Fruit fly (Drosophila melanogaster) whole organism, embryonic: ENCODE results near the gene Piezo.
A peak's percentile ranks its signal among the peaks of the same experiment; 100 is the strongest.

Source experiments
- Atf3 ChIP-seq: fragments of 200-800 bp; sonication (Bioruptor generic); optimal IDR thresholded peaks from 3 replicates; lab custom pipeline; 2016; ENCODE audit warnings: missing biosample characterization, missing genetic modification characterization
- Atf6 ChIP-seq: fragments of 200-800 bp; sonication (Bioruptor generic); IDR thresholded peaks from 2 replicates; pipeline ENCODE4 v1.3.6; 2022; ENCODE audit warnings: missing biosample characterization, missing genetic modification characterization
- Awh ChIP-seq: fragments of 200-800 bp; sonication (Bioruptor generic); IDR thresholded peaks from 2 replicates; pipeline ENCODE4, ENCODE4 v1.3.6; 2022; ENCODE audit warnings: missing biosample characterization, missing genetic modification characterization
- CG1024 ChIP-seq: fragments of 200-800 bp; sonication (Bioruptor generic); IDR thresholded peaks from 2 replicates; pipeline ENCODE4 v1.3.6; 2022; ENCODE audit warnings: missing biosample characterization, missing genetic modification characterization
- CG10267 ChIP-seq: fragments of 200-800 bp; sonication (Bioruptor generic); optimal IDR thresholded peaks from 2 replicates; lab custom pipeline; 2018; ENCODE audit warnings: missing biosample characterization, mild to moderate bottlenecking, missing genetic modification characterization, moderate library complexity
- CG1233 ChIP-seq: fragments of 200-800 bp; sonication (Bioruptor generic); optimal IDR thresholded peaks from 4 replicates; lab custom pipeline; 2018; ENCODE audit warnings: missing biosample characterization, mild to moderate bottlenecking, missing genetic modification characterization
- CG12391 ChIP-seq: fragments of 200-800 bp; sonication (Bioruptor generic); optimal IDR thresholded peaks from 3 replicates; lab custom pipeline; 2018; ENCODE audit warnings: missing biosample characterization, mild to moderate bottlenecking, missing genetic modification characterization, moderate library complexity
- CG12769 ChIP-seq: fragments of 200-800 bp; sonication (Bioruptor generic); optimal IDR thresholded peaks from 2 replicates; lab custom pipeline; 2019; ENCODE audit warnings: missing biosample characterization, mild to moderate bottlenecking, missing genetic modification characterization, moderate library complexity
- CG14860 ChIP-seq: fragments of 200-800 bp; sonication (Bioruptor generic); IDR thresholded peaks from 3 replicates; pipeline ENCODE4 v1.3.6; 2022; ENCODE audit warnings: missing biosample characterization, missing genetic modification characterization; ENCODE audit not compliant: partially characterized antibody
- CG15696 ChIP-seq: fragments of 200-800 bp; sonication (Bioruptor generic); optimal IDR thresholded peaks from 2 replicates; lab custom pipeline; 2019; ENCODE audit warnings: missing biosample characterization, mild to moderate bottlenecking, missing genetic modification characterization, moderate library complexity
- CG1603 ChIP-seq: fragments of 200-800 bp; sonication (Bioruptor generic); optimal IDR thresholded peaks from 2 replicates; lab custom pipeline; 2019; ENCODE audit warnings: missing biosample characterization, mild to moderate bottlenecking, missing genetic modification characterization, moderate library complexity
- CG1792 ChIP-seq: fragments of 200-800 bp; sonication (Bioruptor generic); optimal IDR thresholded peaks from 2 replicates; lab custom pipeline; 2016; ENCODE audit warnings: missing biosample characterization, missing genetic modification characterization
- CG18011 ChIP-seq: fragments of 200-800 bp; sonication (Bioruptor generic); optimal IDR thresholded peaks from 2 replicates; lab custom pipeline; 2017; ENCODE audit warnings: missing biosample characterization, missing genetic modification characterization, mild to moderate bottlenecking, moderate library complexity, missing genotype
- CG2129 ChIP-seq: fragments of 200-800 bp; sonication (Bioruptor generic); IDR thresholded peaks from 2 replicates; pipeline ENCODE4 v1.3.6; 2022; ENCODE audit warnings: missing biosample characterization, missing genetic modification characterization; ENCODE audit not compliant: partially characterized antibody
- CG31224 ChIP-seq: fragments of 200-800 bp; sonication (Bioruptor generic); IDR thresholded peaks from 2 replicates; pipeline ENCODE4 v1.3.6; 2022; ENCODE audit warnings: missing biosample characterization, missing genetic modification characterization
- CG4617 ChIP-seq: fragments of 200-800 bp; sonication (Bioruptor generic); optimal IDR thresholded peaks from 3 replicates; lab custom pipeline; 2016; ENCODE audit warnings: missing biosample characterization, missing genetic modification characterization, borderline replicate concordance
- CG7357 ChIP-seq: fragments of 200-800 bp; sonication (Bioruptor generic); IDR thresholded peaks from 3 replicates; pipeline ENCODE4 v1.3.6; 2022; ENCODE audit warnings: missing biosample characterization, missing genetic modification characterization
- CG8089 ChIP-seq: fragments of 200-800 bp; sonication (Bioruptor generic); optimal IDR thresholded peaks from 3 replicates; lab custom pipeline; 2016; ENCODE audit warnings: missing biosample characterization, missing genetic modification characterization
- CG8290 ChIP-seq, 3 experiments: fragments of 200-800 bp; sonication (Bioruptor generic); optimal IDR thresholded peaks; 2 replicates each; lab custom pipeline; 2016 to 2019; ENCODE audit warnings: missing biosample characterization in 3 of 3, missing genetic modification characterization in 3 of 3, mild to moderate bottlenecking in 2 of 3, moderate library complexity in 1 of 3
- CG8388 ChIP-seq: fragments of 200-800 bp; sonication (Bioruptor generic); optimal IDR thresholded peaks from 2 replicates; lab custom pipeline; 2019; ENCODE audit warnings: missing biosample characterization, mild to moderate bottlenecking, missing genetic modification characterization, moderate library complexity
- CG9932 ChIP-seq: fragments of 200-800 bp; sonication (Bioruptor generic); IDR thresholded peaks from 2 replicates; pipeline ENCODE4 v1.3.6; 2022; ENCODE audit warnings: missing biosample characterization, missing genetic modification characterization
- Dfd ChIP-seq, 2 experiments: fragments of >200 bp; optimal IDR thresholded peaks; 2 replicates each; lab custom pipeline; 2017; ENCODE audit warnings: missing biosample characterization in 2 of 2, missing genetic modification characterization in 2 of 2
- Eip74EF ChIP-seq, 2 experiments: fragments of 200-800 bp in 1 of 2; fragments of >200 bp in 1 of 2; sonication (Bioruptor generic) in 1 of 2; optimal IDR thresholded peaks; 2 replicates each; lab custom pipeline; 2017 to 2019; ENCODE audit warnings: missing biosample characterization in 2 of 2, missing genetic modification characterization in 2 of 2, mild to moderate bottlenecking in 1 of 2, moderate library complexity in 1 of 2
- H15 ChIP-seq: fragments of 200-800 bp; sonication (Bioruptor generic); IDR thresholded peaks from 3 replicates; pipeline ENCODE4 v1.3.6; 2022; ENCODE audit warnings: missing biosample characterization, missing genetic modification characterization
- H2.0 ChIP-seq: fragments of 200-800 bp; sonication (Bioruptor generic); IDR thresholded peaks from 2 replicates; pipeline ENCODE4 v1.3.6; 2022; ENCODE audit warnings: missing biosample characterization, missing genetic modification characterization
- HHEX ChIP-seq: fragments of 200-800 bp; sonication (Bioruptor generic); optimal IDR thresholded peaks from 3 replicates; lab custom pipeline; 2017; ENCODE audit warnings: missing biosample characterization, mild to moderate bottlenecking, missing genetic modification characterization, missing genetic modification reagents
- Med ChIP-seq: fragments of 200-800 bp; sonication (Bioruptor generic); peaks from one replicate; lab custom pipeline; 2016; ENCODE audit warnings: missing biosample characterization, missing genetic modification characterization, mild to moderate bottlenecking, inconsistent platforms, moderate library complexity
- Nf-YB ChIP-seq: fragments of 200-800 bp; sonication (Bioruptor generic); optimal IDR thresholded peaks from 3 replicates; lab custom pipeline; 2019; ENCODE audit warnings: missing biosample characterization, mild to moderate bottlenecking, missing genetic modification characterization, moderate library complexity
- Spps ChIP-seq: fragments of 200-800 bp; sonication (Bioruptor generic); optimal IDR thresholded peaks from 2 replicates; lab custom pipeline; 2018; ENCODE audit warnings: missing biosample characterization, mild to moderate bottlenecking, missing genetic modification characterization
- TFAM ChIP-seq: fragments of 200-800 bp; sonication (Bioruptor generic); optimal IDR thresholded peaks from 2 replicates; lab custom pipeline; 2017; ENCODE audit warnings: missing biosample characterization, missing genetic modification characterization, inconsistent platforms
- Xbp1 ChIP-seq: fragments of 200-800 bp; sonication (Bioruptor generic); optimal IDR thresholded peaks from 3 replicates; lab custom pipeline; 2016; ENCODE audit warnings: missing biosample characterization, mild to moderate bottlenecking, missing genetic modification characterization
- bigmax ChIP-seq: fragments of 200-800 bp; sonication (Bioruptor generic); optimal IDR thresholded peaks from 2 replicates; lab custom pipeline; 2018; ENCODE audit warnings: missing biosample characterization, mild to moderate bottlenecking, missing genetic modification characterization
- br ChIP-seq: fragments of >200 bp; optimal IDR thresholded peaks from 2 replicates; lab custom pipeline; 2017
- caup ChIP-seq: fragments of 200-800 bp; sonication (Bioruptor generic); optimal IDR thresholded peaks from 3 replicates; lab custom pipeline; 2017; ENCODE audit warnings: missing biosample characterization, mild to moderate bottlenecking, missing genetic modification characterization, moderate library complexity; ENCODE audit not compliant: severe bottlenecking
- chm ChIP-seq: fragments of 200-800 bp; sonication (Bioruptor generic); IDR thresholded peaks from 2 replicates; pipeline ENCODE4 v1.3.6; 2022; ENCODE audit warnings: missing biosample characterization, missing genetic modification characterization
- da ChIP-seq: fragments of 200-800 bp; sonication (Bioruptor generic); optimal IDR thresholded peaks from 2 replicates; lab custom pipeline; 2016; ENCODE audit warnings: missing biosample characterization, missing genetic modification characterization
- danr ChIP-seq: fragments of 200-800 bp; sonication (Bioruptor generic); IDR thresholded peaks from 2 replicates; pipeline ENCODE4 v1.3.6; 2022; ENCODE audit warnings: missing biosample characterization, missing genetic modification characterization
- en ChIP-seq: fragments of 200-800 bp; sonication (Bioruptor generic); optimal IDR thresholded peaks from 2 replicates; lab custom pipeline; 2016; ENCODE audit warnings: missing biosample characterization, missing genetic modification characterization
- exex ChIP-seq: fragments of 200-800 bp; sonication (Bioruptor generic); optimal IDR thresholded peaks from 4 replicates; lab custom pipeline; 2018; ENCODE audit warnings: missing biosample characterization, mild to moderate bottlenecking, missing genetic modification characterization, moderate library complexity
- gcm2 ChIP-seq: fragments of 200-800 bp; sonication (Bioruptor generic); optimal IDR thresholded peaks from 2 replicates; lab custom pipeline; 2016; ENCODE audit warnings: missing biosample characterization, missing genetic modification characterization
- grn ChIP-seq: fragments of 200-800 bp; sonication (Bioruptor generic); optimal IDR thresholded peaks from 3 replicates; lab custom pipeline; 2017; ENCODE audit warnings: missing biosample characterization, missing genetic modification characterization
- h ChIP-seq: fragments of >200 bp; optimal IDR thresholded peaks from 2 replicates; lab custom pipeline; 2017
- ham ChIP-seq: fragments of 200-800 bp; sonication (Bioruptor generic); IDR thresholded peaks from 2 replicates; pipeline ENCODE4 v1.3.6; 2022; ENCODE audit warnings: missing biosample characterization, missing genetic modification characterization
- hth ChIP-seq: fragments of >200 bp; optimal IDR thresholded peaks from 2 replicates; lab custom pipeline; 2017; ENCODE audit warnings: inconsistent platforms
- maf-S ChIP-seq: fragments of 200-800 bp; sonication (Bioruptor generic); optimal IDR thresholded peaks from 2 replicates; lab custom pipeline; 2016; ENCODE audit warnings: missing biosample characterization, missing genetic modification characterization
- prd ChIP-seq, 3 experiments: fragments of >200 bp in 2 of 3; fragments of 200-800 bp in 1 of 3; sonication (Bioruptor generic) in 1 of 3; optimal IDR thresholded peaks in 2 of 3; IDR thresholded peaks in 1 of 3; 2 replicates in 2 of 3; 3 replicates in 1 of 3; pipeline versions ENCODE4 v1.3.6 to Lab custom; 2017 to 2022; ENCODE audit warnings: missing biosample characterization in 1 of 3, missing genetic modification characterization in 1 of 3
- repo ChIP-seq: fragments of 200-800 bp; sonication (Bioruptor generic); optimal IDR thresholded peaks from 2 replicates; lab custom pipeline; 2016; ENCODE audit warnings: missing biosample characterization, missing genetic modification characterization
- ssp ChIP-seq: fragments of 200-800 bp; sonication (Bioruptor generic); IDR thresholded peaks from 2 replicates; pipeline ENCODE4 v1.3.6; 2022; ENCODE audit warnings: missing biosample characterization, missing genetic modification characterization
- stwl ChIP-seq: fragments of 200-800 bp; sonication (Bioruptor generic); optimal IDR thresholded peaks from 3 replicates; lab custom pipeline; 2018; ENCODE audit warnings: missing biosample characterization, mild to moderate bottlenecking, missing genetic modification characterization, moderate library complexity
- wdn ChIP-seq: fragments of 200-800 bp; sonication (Bioruptor generic); IDR thresholded peaks from 2 replicates; pipeline ENCODE4 v1.3.6; 2022; ENCODE audit warnings: missing biosample characterization, missing genetic modification characterization

The Piezo gene

DNA sequence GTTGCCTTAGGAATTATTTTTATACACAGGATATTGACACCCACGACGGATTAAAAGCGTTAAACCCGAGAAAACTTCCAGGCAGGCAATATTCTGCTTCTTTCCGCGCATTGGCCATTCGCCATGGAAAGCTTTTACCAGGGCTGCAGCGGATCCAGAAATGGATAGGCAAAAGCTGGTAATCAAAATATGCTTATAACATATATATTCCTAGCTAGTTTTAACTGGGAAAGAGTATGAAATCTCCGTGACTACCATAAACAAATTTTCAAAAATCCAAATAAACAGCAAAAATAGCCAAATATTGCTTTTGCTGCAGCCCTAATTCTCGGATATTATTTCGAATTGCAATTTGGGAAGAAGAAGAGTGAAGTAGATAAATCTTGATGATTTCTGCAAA lies 3.4 kb upstream of the Piezo start, which contains the start of the genes PAPLA1 and Rbsn-5 (continued):
- TF ChIP-seq gcm2 (GFP tag; lab: Kevin White, UChicago) (peak; percentile 92), CG12391 (tag; lab: Kevin White, UChicago) (peak; percentile 95), CG8089 (GFP tag; lab: Kevin White, UChicago) (peak; percentile 93), CG15696 (tag; lab: Kevin White, UChicago) (peak; percentile 86), stwl (tag; lab: Kevin White, UChicago) (peak; percentile 65), Atf3 (GFP tag; lab: Kevin White, UChicago) (peak; percentile 94), H15 (GFP tag; lab: Robert Waterston, UW) (peak; percentile 92), ssp (GFP tag; lab: Robert Waterston, UW) (peak; percentile 84), H2.0 (GFP tag; lab: Robert Waterston, UW) (peak; percentile 91), CG1024 (GFP tag; lab: Robert Waterston, UW) (peak; percentile 76), Dfd (GFP tag; optimal IDR thresholded peaks at IDR 0.05; lab: Kevin White, UChicago) (no peak), CG9932 (peak; percentile 95), Nf-YB (GFP tag; lab: Kevin White, UChicago) (peak; percentile 74), Awh (peak; percentile 86), chm (GFP tag; lab: Robert Waterston, UW) (peak; percentile 91), h (lab: Kevin White, UChicago) (no peak), CG12769 (peak; percentile 96), TFAM (GFP tag; lab: Kevin White, UChicago) (peak; percentile 8), caup (GFP tag; lab: Kevin White, UChicago) (peak; percentile 92), Xbp1 (GFP tag; lab: Kevin White, UChicago) (peak; percentile 97), CG8290 (GFP tag; optimal IDR thresholded peaks at IDR 0.05; lab: Kevin White, UChicago) (peak; percentile 93), CG8290 (tag; optimal IDR thresholded peaks at IDR 0.05; lab: Kevin White, UChicago) (peak; percentile 30 to 93), CG2129 (GFP tag; lab: Robert Waterston, UW) (no peak), Atf6 (GFP tag; lab: Robert Waterston, UW) (peak; percentile 86; the same call in 1 of the 2 replicates), CG14860 (GFP tag; lab: Robert Waterston, UW) (no peak), grn (GFP tag; lab: Kevin White, UChicago) (peak; percentile 83), CG1603 (tag; lab: Kevin White, UChicago) (peak; percentile 95), CG4617 (GFP tag; lab: Kevin White, UChicago) (peak; percentile 99), CG10267 (tag; lab: Kevin White, UChicago) (peak; percentile 84), wdn (peak; percentile 82), repo (GFP tag; lab: Kevin White, UChicago) (peak; percentile 91), prd (optimal IDR thresholded peaks at IDR 0.05; lab: Kevin White, UChicago) (no peak), prd (GFP tag; IDR thresholded peaks at IDR 0.05; lab: Robert Waterston, UW) (peak; percentile 95), CG31224 (GFP tag; lab: Robert Waterston, UW) (peak; percentile 89), CG18011 (GFP tag; lab: Kevin White, UChicago) (peak; percentile 86), CG1792 (GFP tag; lab: Kevin White, UChicago) (peak; percentile 91), HHEX (GFP tag; lab: Kevin White, UChicago) (peak; percentile 88), hth (lab: Kevin White, UChicago) (no peak), CG8388 (GFP tag; lab: Kevin White, UChicago) (peak; percentile 90), maf-S (GFP tag; lab: Kevin White, UChicago) (peak; percentile 95), br (no peak), bigmax (GFP tag; lab: Kevin White, UChicago) (no peak), danr (GFP tag; lab: Robert Waterston, UW) (peak; percentile 84), ham (peak; percentile 87), Eip74EF (GFP tag; optimal IDR thresholded peaks at IDR 0.05; lab: Kevin White, UChicago) (peak in 1 of 2 experiments; percentile 85), en (GFP tag; lab: Kevin White, UChicago) (peak; percentile 80), CG7357 (GFP tag; lab: Robert Waterston, UW) (peak; percentile 84), Med (GFP tag; lab: Kevin White, UChicago) (peak; percentile 99), CG1233 (GFP tag; lab: Kevin White, UChicago) (peak; percentile 91), exex (tag; lab: Kevin White, UChicago) (peak; percentile 93), da (GFP tag; lab: Kevin White, UChicago) (peak; percentile 86), Spps (peak; percentile 83)
